Worm (Caenorhabditis elegans): ENCODE measurements around the gene set-6.

The set-6 gene

ce11 chrX:12017908-12018479 is 43.5 kb upstream of the set-6 start, which contains the start of the genes nmat-1 and ucr-2.1 (continued):
- TF ChIP-seq rcor-1 (GFP tag; IDR thresholded peaks at IDR 0.05) (no peak), egrh-3 (GFP tag; IDR thresholded peaks at IDR 0.05) (0 out of 2 replicates have a peak, but pooled peaks have one; percentile 20)

- TF ChIP-seq F49E8.2 (tag; optimal IDR thresholded peaks at IDR 0.05; ENCODE audit: insufficient read depth): no peak
- TF ChIP-seq Y53F4B.3 (GFP tag; IDR thresholded peaks at IDR 0.05): no peak
- TF ChIP-seq unc-62 (GFP tag; optimal IDR thresholded peaks at IDR 0.05): no peak
- TF ChIP-seq snpc-1.1 (tag; optimal IDR thresholded peaks at IDR 0.05; ENCODE audit: insufficient read depth): no peak
- TF ChIP-seq lsl-1 (GFP tag; optimal IDR thresholded peaks at IDR 0.05): no peak
- no peak for TF ChIP-seq mcd-1 (GFP tag; IDR thresholded peaks at IDR 0.05)
- no peak for TF ChIP-seq hrde-1 (tag; optimal IDR thresholded peaks at IDR 0.05; ENCODE audit: borderline replicate concordance)
- TF ChIP-seq ceh-91 (GFP tag; IDR thresholded peaks at IDR 0.05): no peak
- TF ChIP-seq aptf-2 (GFP tag; conservative IDR thresholded peaks at IDR 0.05): no peak
Measured at ce11 chrX:12007905-12008466, 33.5 kb upstream of the set-6 start.

ce11 chrX:12006470-12006869 is 32.0 kb upstream of the set-6 start:
- no peak for TF ChIP-seq ekl-4 (GFP tag; IDR thresholded peaks at IDR 0.05)
- TF ChIP-seq aptf-3 (GFP tag; IDR thresholded peaks at IDR 0.05): no peak
- peak; percentile 34 for TF ChIP-seq nhr-80 (tag; optimal IDR thresholded peaks at IDR 0.05)

- no peak for TF ChIP-seq ztf-26 (tag; optimal IDR thresholded peaks at IDR 0.05)
- TF ChIP-seq F37B4.10 (GFP tag; IDR thresholded peaks at IDR 0.05): no peak
- no peak for TF ChIP-seq lin-40 (tag; optimal IDR thresholded peaks at IDR 0.05)
- TF ChIP-seq egl-18 (GFP tag; IDR thresholded peaks at IDR 0.05): no peak
- TF ChIP-seq B0035.1 (tag; optimal IDR thresholded peaks at IDR 0.05): no peak
- TF ChIP-seq dpff-1 (tag; optimal IDR thresholded peaks at IDR 0.05): no peak
- no peak for TF ChIP-seq rcor-1 (GFP tag; IDR thresholded peaks at IDR 0.05)
- TF ChIP-seq B0019.2 (GFP tag; conservative IDR thresholded peaks at IDR 0.05): no peak
- no peak for TF ChIP-seq hrde-1 (tag; optimal IDR thresholded peaks at IDR 0.05; ENCODE audit: borderline replicate concordance)
- TF ChIP-seq Y67H2A.10 (GFP tag; conservative IDR thresholded peaks at IDR 0.05): no peak
- no peak for TF ChIP-seq lin-26 (GFP tag; IDR thresholded peaks at IDR 0.05)
- TF ChIP-seq ekl-4 (GFP tag; IDR thresholded peaks at IDR 0.05): no peak
- no peak for TF ChIP-seq snpc-1.3 (tag; optimal IDR thresholded peaks at IDR 0.05; ENCODE audit: insufficient read depth)
- TF ChIP-seq nfya-2 (GFP tag; IDR thresholded peaks at IDR 0.05): no peak
- no peak for TF ChIP-seq bed-1 (GFP tag; IDR thresholded peaks at IDR 0.05)
Measured at ce11 chrX:12005499-12005959, 31.1 kb upstream of the set-6 start, which contains the start of gene sma-5. TSS of gene sma-5 (minus strand) at chrX:12005549.

- TF ChIP-seq snpc-1.3 (tag; optimal IDR thresholded peaks at IDR 0.05; ENCODE audit: insufficient read depth) (no peak), atf-7 (tag; optimal IDR thresholded peaks at IDR 0.05) (no peak), nhr-80 (tag; optimal IDR thresholded peaks at IDR 0.05) (peak; percentile 81), unc-62 (GFP tag; optimal IDR thresholded peaks at IDR 0.05) (peak; percentile 74), xnd-1 (tag; optimal IDR thresholded peaks at IDR 0.05) (no peak), ccch-3 (GFP tag; optimal IDR thresholded peaks at IDR 0.05) (no peak), repo-1 (tag; optimal IDR thresholded peaks at IDR 0.05) (no peak), Y67H2A.10 (GFP tag; conservative IDR thresholded peaks at IDR 0.05) (no peak), dox-1 (GFP tag; IDR thresholded peaks at IDR 0.05) (peak; percentile 65), lin-35 (GFP tag; optimal IDR thresholded peaks at IDR 0.05) (no peak), pbrm-1 (GFP tag; IDR thresholded peaks at IDR 0.05) (no peak), snpc-1.1 (tag; optimal IDR thresholded peaks at IDR 0.05; ENCODE audit: insufficient read depth) (no peak), cebp-1 (GFP tag; IDR thresholded peaks at IDR 0.05) (peak; percentile 79), cebp-1 (tag; optimal IDR thresholded peaks at IDR 0.05) (peak; percentile 88), rpc-1 (optimal IDR thresholded peaks at IDR 0.05) (no peak), rpc-1 (tag; optimal IDR thresholded peaks at IDR 0.05) (no peak), madf-8 (GFP tag; conservative IDR thresholded peaks at IDR 0.05) (no peak), ceh-91 (GFP tag; IDR thresholded peaks at IDR 0.05) (no peak), aptf-2 (GFP tag; conservative IDR thresholded peaks at IDR 0.05) (no peak)
Measured at ce11 chrX:12004925-12005324, 30.4 kb upstream of the set-6 start.

All from whole organism, young adult.